Worm (Caenorhabditis elegans) whole organism, L1 larva: ENCODE data around the gene K08E4.8.
A peak's percentile ranks its signal among the peaks of the same experiment; 100 is the strongest.

Source experiments
- C16A3.4 ChIP-seq: fragments of 150-350 bp; optimal IDR thresholded peaks from 2 replicates; lab custom pipeline; 2014; ENCODE audit warnings: missing biosample characterization, missing genetic modification characterization
- F16B12.6 ChIP-seq: fragments of 150-350 bp; optimal IDR thresholded peaks from 2 replicates; lab custom pipeline; 2014; ENCODE audit warnings: missing biosample characterization, missing genetic modification characterization
- Y116A8C.19 ChIP-seq: sonication (generic microtip); optimal IDR thresholded peaks from 2 replicates; lab custom pipeline; 2016; ENCODE audit warnings: missing compliant biosample characterization, missing genetic modification characterization, borderline replicate concordance
- alr-1 ChIP-seq: fragments of 200-800 bp; sonication (Bioruptor generic); optimal IDR thresholded peaks from 2 replicates; lab custom pipeline; 2018; ENCODE audit warnings: borderline replicate concordance, mild to moderate bottlenecking, missing genetic modification characterization, missing compliant biosample characterization
- ama-1 ChIP-seq: fragments of 150-350 bp; optimal IDR thresholded peaks from 2 replicates; lab custom pipeline; 2014
- blmp-1 ChIP-seq: fragments of 150-350 bp; optimal IDR thresholded peaks from 2 replicates; lab custom pipeline; 2014; ENCODE audit warnings: missing biosample characterization, missing genetic modification characterization
- ceh-8 ChIP-seq: fragments of 200-800 bp; sonication (Bioruptor generic); optimal IDR thresholded peaks from 2 replicates; lab custom pipeline; 2018; ENCODE audit warnings: mild to moderate bottlenecking, missing genetic modification characterization, moderate library complexity, missing compliant biosample characterization
- ceh-82 ChIP-seq, 3 experiments: fragments of 150-350 bp in 1 of 3; sonication (generic microtip) in 2 of 3; optimal IDR thresholded peaks; 2 replicates each; lab custom pipeline; 2014 to 2017; ENCODE audit warnings: missing biosample characterization in 3 of 3, missing genetic modification characterization in 3 of 3
- ceh-90 ChIP-seq: sonication (generic microtip); optimal IDR thresholded peaks from 2 replicates; lab custom pipeline; 2016; ENCODE audit warnings: missing genetic modification characterization, missing compliant biosample characterization
- dpl-1 ChIP-seq, 3 experiments: fragments of 150-350 bp in 2 of 3; sonication (generic microtip) in 1 of 3; optimal IDR thresholded peaks; 2 replicates each; lab custom pipeline; 2014 to 2017; ENCODE audit warnings: missing biosample characterization in 3 of 3, missing genetic modification characterization in 3 of 3, missing genetic modification reagents in 3 of 3
- efl-1 ChIP-seq, 4 experiments: fragments of 150-350 bp; optimal IDR thresholded peaks in 3 of 4; peaks in 1 of 4; 1 replicate in 1 of 4; 2 replicates in 3 of 4; lab custom pipeline; 2014; ENCODE audit warnings: missing biosample characterization in 2 of 4, missing genetic modification characterization in 2 of 4, missing genetic modification reagents in 2 of 4
- egl-13 ChIP-seq: sonication (generic microtip); optimal IDR thresholded peaks from 2 replicates; lab custom pipeline; 2016; ENCODE audit warnings: missing genotype, missing genetic modification reagents, missing genetic modification characterization, missing compliant biosample characterization
- egl-27 ChIP-seq, 2 experiments: fragments of 150-350 bp in 1 of 2; sonication (generic microtip); optimal IDR thresholded peaks; 3 replicates each; lab custom pipeline; 2017 to 2018; ENCODE audit warnings: missing biosample characterization in 2 of 2, missing genetic modification characterization in 2 of 2, missing genetic modification reagents in 2 of 2
- elt-2 ChIP-seq: sonication (generic microtip); optimal IDR thresholded peaks from 2 replicates; lab custom pipeline; 2016; ENCODE audit warnings: missing genetic modification characterization, mild to moderate bottlenecking, inconsistent platforms, missing compliant biosample characterization, missing genetic modification reagents
- ets-5 ChIP-seq: fragments of 200-800 bp; sonication (Bioruptor generic); IDR thresholded peaks from 2 replicates; pipeline ENCODE4 v1.3.6; 2022; ENCODE audit warnings: missing genetic modification characterization, missing compliant biosample characterization
- fkh-4 ChIP-seq: sonication (generic microtip); optimal IDR thresholded peaks from 2 replicates; lab custom pipeline; 2016; ENCODE audit warnings: missing compliant biosample characterization, missing genetic modification characterization, borderline replicate concordance
- fkh-8 ChIP-seq: sonication (generic microtip); optimal IDR thresholded peaks from 2 replicates; lab custom pipeline; 2016; ENCODE audit warnings: mild to moderate bottlenecking, missing genetic modification characterization, missing compliant biosample characterization
- hlh-17 ChIP-seq: fragments of 200-800 bp; sonication (Bioruptor generic); optimal IDR thresholded peaks from 2 replicates; lab custom pipeline; 2018; ENCODE audit warnings: missing genetic modification characterization, mild to moderate bottlenecking, missing compliant biosample characterization, moderate library complexity, borderline replicate concordance
- hlh-4 ChIP-seq: sonication (generic microtip); optimal IDR thresholded peaks from 2 replicates; lab custom pipeline; 2016; ENCODE audit warnings: mild to moderate bottlenecking, missing genetic modification characterization, missing compliant biosample characterization
- hpl-2 ChIP-seq: fragments of 150-350 bp; optimal IDR thresholded peaks from 2 replicates; lab custom pipeline; 2014; ENCODE audit warnings: missing biosample characterization, missing genetic modification reagents, missing genetic modification characterization
- isw-1 ChIP-seq: fragments of 200-800 bp; sonication (Bioruptor generic); IDR thresholded peaks from 2 replicates; pipeline ENCODE4 v1.3.6; 2022; ENCODE audit warnings: missing genetic modification characterization, missing compliant biosample characterization
- jun-1 ChIP-seq: fragments of 150-350 bp; optimal IDR thresholded peaks from 2 replicates; lab custom pipeline; 2014; ENCODE audit warnings: missing biosample characterization, missing genetic modification reagents, missing genetic modification characterization
- lin-14 ChIP-seq: fragments of 200-800 bp; sonication (Bioruptor generic); optimal IDR thresholded peaks from 2 replicates; lab custom pipeline; 2018; ENCODE audit warnings: mild to moderate bottlenecking, missing genetic modification characterization, moderate library complexity, missing compliant biosample characterization
- lin-15B ChIP-seq: fragments of 150-350 bp; sonication (generic microtip); optimal IDR thresholded peaks from 3 replicates; lab custom pipeline; 2014; ENCODE audit warnings: missing biosample characterization, missing genetic modification characterization
- lin-39 ChIP-seq: fragments of 150-350 bp; optimal IDR thresholded peaks from 2 replicates; lab custom pipeline; 2014; ENCODE audit warnings: missing biosample characterization, missing genetic modification reagents, missing genetic modification characterization
- lir-3 ChIP-seq: sonication (generic microtip); optimal IDR thresholded peaks from 2 replicates; lab custom pipeline; 2016; ENCODE audit warnings: mild to moderate bottlenecking, missing genetic modification characterization, moderate library complexity, missing compliant biosample characterization; ENCODE audit not compliant: poor library complexity
- lsy-2 ChIP-seq, 2 experiments: fragments of 150-350 bp; optimal IDR thresholded peaks; 2 replicates each; lab custom pipeline; 2014; ENCODE audit warnings: missing biosample characterization in 2 of 2, missing genetic modification characterization in 2 of 2
- mdl-1 ChIP-seq, 2 experiments: fragments of 150-350 bp; optimal IDR thresholded peaks; 2 replicates each; lab custom pipeline; 2014 to 2017; ENCODE audit warnings: missing biosample characterization in 2 of 2, missing genetic modification characterization in 2 of 2, inconsistent platforms in 1 of 2
- mep-1 ChIP-seq: fragments of 150-350 bp; optimal IDR thresholded peaks from 2 replicates; lab custom pipeline; 2014; ENCODE audit warnings: missing biosample characterization, missing genetic modification characterization
- nhr-11 ChIP-seq: fragments of 150-350 bp; optimal IDR thresholded peaks from 2 replicates; lab custom pipeline; 2014; ENCODE audit warnings: missing biosample characterization, missing genetic modification characterization
- nhr-12 ChIP-seq: sonication (generic microtip); optimal IDR thresholded peaks from 2 replicates; lab custom pipeline; 2017; ENCODE audit warnings: missing biosample characterization, missing genetic modification characterization
- nhr-19 ChIP-seq: fragments of 200-800 bp; sonication (Bioruptor generic); conservative IDR thresholded peaks from 2 replicates; pipeline ENCODE4 v1.3.6; 2022; ENCODE audit warnings: missing genetic modification characterization, missing compliant biosample characterization
- nhr-20 ChIP-seq: sonication (generic microtip); optimal IDR thresholded peaks from 2 replicates; lab custom pipeline; 2016; ENCODE audit warnings: mild to moderate bottlenecking, missing genetic modification characterization, missing compliant biosample characterization
- nhr-237 ChIP-seq: fragments of 150-350 bp; optimal IDR thresholded peaks from 2 replicates; lab custom pipeline; 2014; ENCODE audit warnings: missing biosample characterization, missing genetic modification characterization
- nhr-28 ChIP-seq: fragments of 150-350 bp; optimal IDR thresholded peaks from 2 replicates; lab custom pipeline; 2014; ENCODE audit warnings: missing biosample characterization, missing genetic modification characterization
- nhr-71 ChIP-seq: sonication (generic microtip); optimal IDR thresholded peaks from 2 replicates; lab custom pipeline; 2016; ENCODE audit warnings: mild to moderate bottlenecking, missing genetic modification characterization, moderate library complexity, missing compliant biosample characterization
- nhr-76 ChIP-seq: sonication (generic microtip); optimal IDR thresholded peaks from 2 replicates; lab custom pipeline; 2017; ENCODE audit warnings: missing biosample characterization, missing genetic modification characterization
- nhr-77 ChIP-seq: fragments of 150-350 bp; optimal IDR thresholded peaks from 2 replicates; lab custom pipeline; 2014; ENCODE audit warnings: missing biosample characterization, missing genetic modification characterization
- nhr-85 ChIP-seq: sonication (generic microtip); peaks from one replicate; lab custom pipeline; 2016; ENCODE audit warnings: missing genetic modification characterization, inconsistent platforms, missing compliant biosample characterization
- pax-3 ChIP-seq: fragments of 200-800 bp; sonication (Bioruptor generic); optimal IDR thresholded peaks from 2 replicates; lab custom pipeline; 2018; ENCODE audit warnings: mild to moderate bottlenecking, missing genetic modification characterization, moderate library complexity, missing compliant biosample characterization
- pqm-1 ChIP-seq: sonication (generic microtip); optimal IDR thresholded peaks from 3 replicates; lab custom pipeline; 2017; ENCODE audit warnings: missing biosample characterization, missing genetic modification characterization
- rnt-1 ChIP-seq: sonication (generic microtip); optimal IDR thresholded peaks from 2 replicates; lab custom pipeline; 2016; ENCODE audit warnings: mild to moderate bottlenecking, missing genetic modification characterization, moderate library complexity, missing compliant biosample characterization
- skn-1 ChIP-seq: fragments of 150-350 bp; optimal IDR thresholded peaks from 2 replicates; lab custom pipeline; 2014; ENCODE audit warnings: missing biosample characterization, missing genetic modification characterization
- snu-23 ChIP-seq: sonication (generic microtip); optimal IDR thresholded peaks from 2 replicates; lab custom pipeline; 2016; ENCODE audit warnings: missing genetic modification characterization, missing compliant biosample characterization
- sox-4 ChIP-seq: sonication (generic microtip); optimal IDR thresholded peaks from 2 replicates; lab custom pipeline; 2016; ENCODE audit warnings: missing genetic modification characterization, missing compliant biosample characterization
- swsn-7 ChIP-seq: sonication (generic microtip); optimal IDR thresholded peaks from 2 replicates; lab custom pipeline; 2016; ENCODE audit warnings: missing genetic modification characterization, missing compliant biosample characterization
- unc-62 ChIP-seq: fragments of 150-350 bp; optimal IDR thresholded peaks from 2 replicates; lab custom pipeline; 2014; ENCODE audit warnings: missing biosample characterization, missing genetic modification reagents, missing genetic modification characterization
- unc-86 ChIP-seq: sonication (generic microtip); optimal IDR thresholded peaks from 2 replicates; lab custom pipeline; 2016; ENCODE audit warnings: missing genetic modification characterization, missing compliant biosample characterization
- unc-98 ChIP-seq: fragments of 200-800 bp; sonication (Bioruptor generic); IDR thresholded peaks from 2 replicates; pipeline ENCODE4 v1.3.6; 2022; ENCODE audit warnings: missing genetic modification characterization, missing compliant biosample characterization
- xbp-1 ChIP-seq: sonication (generic microtip); optimal IDR thresholded peaks from 2 replicates; lab custom pipeline; 2016; ENCODE audit warnings: missing genetic modification characterization, missing compliant biosample characterization
- ztf-11 ChIP-seq, 2 experiments: sonication (generic microtip); optimal IDR thresholded peaks; 2 replicates each; lab custom pipeline; 2016 to 2017; ENCODE audit warnings: missing genetic modification characterization in 2 of 2, missing biosample characterization in 1 of 2, missing compliant biosample characterization in 1 of 2
- ztf-4 ChIP-seq: fragments of 150-350 bp; optimal IDR thresholded peaks from 2 replicates; lab custom pipeline; 2014; ENCODE audit warnings: missing biosample characterization, missing genetic modification characterization

K08E4.8 gene

ce11 chrIV:12032383-12032782 is 28.7 kb downstream of the K08E4.8 start:
- TF ChIP-seq xbp-1 (tag; lab: Kevin White, UChicago) (peak; percentile 75), lin-14 (GFP tag; lab: Kevin White, UChicago) (peak; percentile 95), nhr-19 (GFP tag; lab: Robert Waterston, UW) (peak; percentile 73), ztf-4 (tag; lab: Kevin White, UChicago) (peak; percentile 85), unc-98 (no peak), hpl-2 (GFP tag; lab: Kevin White, UChicago) (no peak), sox-4 (tag; lab: Kevin White, UChicago) (no peak), egl-27 (tag; optimal IDR thresholded peaks at IDR 0.05; lab: Kevin White, UChicago) (no peak), rnt-1 (tag; lab: Kevin White, UChicago) (peak; percentile 68), ceh-90 (no peak), ceh-8 (no peak), nhr-77 (tag; lab: Kevin White, UChicago) (peak; percentile 63), hlh-17 (GFP tag; lab: Kevin White, UChicago) (no peak), lin-39 (tag; lab: Kevin White, UChicago) (no peak), ama-1 (lab: Kevin White, UChicago) (peak; percentile 63), nhr-12 (tag; lab: Kevin White, UChicago) (no peak), pax-3 (tag; lab: Kevin White, UChicago) (peak; percentile 36), nhr-85 (tag; lab: Kevin White, UChicago) (peak; percentile 93), lsy-2 (tag; optimal IDR thresholded peaks at IDR 0.05; lab: Kevin White, UChicago) (peak; percentile 72 to 83), elt-2 (tag; lab: Kevin White, UChicago) (peak; percentile 76), efl-1 (optimal IDR thresholded peaks at IDR 0.05; lab: Kevin White, UChicago) (peak; percentile 79 to 82), efl-1 (GFP tag; optimal IDR thresholded peaks at IDR 0.05 in 1 of 2; lab: Kevin White, UChicago) (peak; percentile 67 to 92), nhr-71 (tag; lab: Kevin White, UChicago) (peak; percentile 92), alr-1 (tag; lab: Kevin White, UChicago) (no peak), pqm-1 (tag; lab: Kevin White, UChicago) (no peak), hlh-4 (tag; lab: Kevin White, UChicago) (no peak), snu-23 (GFP tag; lab: Kevin White, UChicago) (peak; percentile 95), mdl-1 (tag; optimal IDR thresholded peaks at IDR 0.05; lab: Kevin White, UChicago) (peak in 1 of 2 experiments; percentile 86), nhr-237 (peak; percentile 47), lin-15B (peak; percentile 29), swsn-7 (peak; percentile 87), Y116A8C.19 (tag; lab: Kevin White, UChicago) (no peak), ets-5 (no peak), nhr-11 (tag; lab: Kevin White, UChicago) (peak; percentile 69), C16A3.4 (tag; lab: Kevin White, UChicago) (peak; percentile 83), dpl-1 (GFP tag; optimal IDR thresholded peaks at IDR 0.05; lab: Kevin White, UChicago) (peak; percentile 60 to 70 (median 63)), ceh-82 (tag; optimal IDR thresholded peaks at IDR 0.05; lab: Kevin White, UChicago) (peak; percentile 51 to 82 (median 72)), mep-1 (peak; percentile 93), blmp-1 (tag; lab: Kevin White, UChicago) (peak; percentile 44), fkh-4 (tag; lab: Kevin White, UChicago) (no peak), nhr-20 (tag; lab: Kevin White, UChicago) (peak; percentile 93), nhr-28 (tag; lab: Kevin White, UChicago) (no peak), isw-1 (GFP tag; lab: Robert Waterston, UW) (peak; percentile 54; the same call in 1 of the 2 replicates), nhr-76 (tag; lab: Kevin White, UChicago) (no peak), egl-13 (peak; percentile 27), fkh-8 (tag; lab: Kevin White, UChicago) (peak; percentile 83), unc-86 (peak; percentile 65), ztf-11 (tag; optimal IDR thresholded peaks at IDR 0.05; lab: Kevin White, UChicago) (peak in 1 of 2 experiments; percentile 55), skn-1 (tag; lab: Kevin White, UChicago) (peak; percentile 80), lir-3 (tag; lab: Kevin White, UChicago) (peak; percentile 68), unc-62 (GFP tag; lab: Kevin White, UChicago) (no peak), F16B12.6 (tag; lab: Kevin White, UChicago) (peak; percentile 67), jun-1 (tag; lab: Kevin White, UChicago) (peak; percentile 81)
